Worm (Caenorhabditis elegans) whole organism, early embryonic: ENCODE measurements around the gene T07G12.2.

Experiments
- ama-1 ChIP-seq: fragments of 150-350 bp; optimal IDR thresholded peaks from 2 replicates; lab custom pipeline; 2014
- ceh-13 ChIP-seq: fragments of 200-800 bp; sonication (Bioruptor generic); optimal IDR thresholded peaks from 2 replicates; lab custom pipeline; 2018; ENCODE audit warnings: mild to moderate bottlenecking, missing genetic modification characterization, missing compliant biosample characterization
- ceh-36 ChIP-seq: sonication (generic microtip); optimal IDR thresholded peaks from 2 replicates; lab custom pipeline; 2016; ENCODE audit warnings: missing genetic modification characterization, inconsistent platforms, missing compliant biosample characterization
- ets-7 ChIP-seq: sonication (generic microtip); optimal IDR thresholded peaks from 2 replicates; lab custom pipeline; 2016; ENCODE audit warnings: missing genotype, missing genetic modification characterization, missing compliant biosample characterization
- hmbx-1 ChIP-seq: sonication (generic microtip); optimal IDR thresholded peaks from 2 replicates; lab custom pipeline; 2016; ENCODE audit warnings: mild to moderate bottlenecking, missing genetic modification characterization, missing compliant biosample characterization
- hnd-1 ChIP-seq: sonication (generic microtip); optimal IDR thresholded peaks from 2 replicates; lab custom pipeline; 2016; ENCODE audit warnings: missing genetic modification characterization, missing compliant biosample characterization
- pes-1 ChIP-seq: fragments of 200-800 bp; sonication (Bioruptor generic); IDR thresholded peaks from 2 replicates; pipeline ENCODE4 v1.3.6; 2022; ENCODE audit warnings: missing genetic modification reagents, missing genetic modification characterization, missing compliant biosample characterization
- tbx-37 ChIP-seq: fragments of 200-800 bp; sonication (Bioruptor generic); conservative IDR thresholded peaks from 2 replicates; pipeline ENCODE4 v1.3.6; 2022; ENCODE audit warnings: missing genetic modification reagents, missing genetic modification characterization, missing compliant biosample characterization

ce11 chrIV:10503750-10504232 lies 26.7 kb upstream of the T07G12.2 start:
- no peak for TF ChIP-seq ets-7
- TF ChIP-seq ama-1: no peak
- no peak for TF ChIP-seq hmbx-1 (tag; lab: Kevin White, UChicago)
- TF ChIP-seq ceh-36 (tag; lab: Kevin White, UChicago): no peak
- TF ChIP-seq tbx-37 (GFP tag; lab: Robert Waterston, UW): no peak
- no peak for TF ChIP-seq ceh-13 (GFP tag; lab: Kevin White, UChicago)
- no peak for TF ChIP-seq pes-1 (GFP tag; lab: Robert Waterston, UW)
- TF ChIP-seq hnd-1: no peak
